Worm (Caenorhabditis elegans) whole organism, L3 larva: ENCODE measurements around the gene clp-1.
"Not testable (repeated sequence)": the region's sequence is repeated elsewhere in the genome, so short reads cannot be mapped to it uniquely, and the experiment has no call there.

ENCODE experiments used
- ZK546.5 ChIP-seq: sonication (generic microtip); optimal IDR thresholded peaks from 2 replicates; lab custom pipeline; 2017; ENCODE audit warnings: missing biosample characterization, missing genetic modification characterization
- ama-1 ChIP-seq: fragments of 150-350 bp; optimal IDR thresholded peaks from 2 replicates; lab custom pipeline; 2018
- ceh-9 ChIP-seq: sonication (generic microtip); optimal IDR thresholded peaks from 2 replicates; lab custom pipeline; 2018; ENCODE audit warnings: missing biosample characterization, missing genetic modification characterization
- daf-12 ChIP-seq: fragments of 150-350 bp; optimal IDR thresholded peaks from 2 replicates; lab custom pipeline; 2014; ENCODE audit warnings: missing biosample characterization, missing genetic modification reagents, missing genetic modification characterization
- egl-27 ChIP-seq: sonication (generic microtip); optimal IDR thresholded peaks from 4 replicates; lab custom pipeline; 2017; ENCODE audit warnings: missing biosample characterization, missing genetic modification reagents, missing genetic modification characterization
- egl-5 ChIP-seq: fragments of 150-350 bp; optimal IDR thresholded peaks from 2 replicates; lab custom pipeline; 2017; ENCODE audit warnings: missing biosample characterization, missing genetic modification reagents, missing genetic modification characterization, inconsistent platforms
- elt-1 ChIP-seq: fragments of 150-350 bp; optimal IDR thresholded peaks from 2 replicates; lab custom pipeline; 2014; ENCODE audit warnings: missing biosample characterization, missing genetic modification characterization
- elt-2 ChIP-seq: sonication (generic microtip); optimal IDR thresholded peaks from 2 replicates; lab custom pipeline; 2016; ENCODE audit warnings: missing genetic modification reagents, mild to moderate bottlenecking, missing genetic modification characterization, missing compliant biosample characterization
- eor-1 ChIP-seq, 2 experiments: fragments of 150-350 bp; optimal IDR thresholded peaks; 2 replicates each; lab custom pipeline; 2014 to 2018; ENCODE audit warnings: missing biosample characterization in 2 of 2, missing genetic modification characterization in 2 of 2
- fkh-2 ChIP-seq: fragments of 150-350 bp; optimal IDR thresholded peaks from 2 replicates; lab custom pipeline; 2014; ENCODE audit warnings: missing biosample characterization, missing genetic modification reagents, missing genetic modification characterization
- hmg-11 ChIP-seq: sonication (generic microtip); optimal IDR thresholded peaks from 2 replicates; lab custom pipeline; 2016; ENCODE audit warnings: missing genetic modification characterization, missing compliant biosample characterization
- jun-1 ChIP-seq: fragments of 150-350 bp; optimal IDR thresholded peaks from 2 replicates; lab custom pipeline; 2014; ENCODE audit warnings: missing biosample characterization, missing genetic modification reagents, missing genetic modification characterization
- lin-15B ChIP-seq: fragments of 150-350 bp; optimal IDR thresholded peaks from 2 replicates; lab custom pipeline; 2014; ENCODE audit warnings: missing biosample characterization, missing genetic modification characterization
- mdl-1 ChIP-seq: fragments of 150-350 bp; optimal IDR thresholded peaks from 2 replicates; lab custom pipeline; 2014; ENCODE audit warnings: missing biosample characterization, missing genetic modification characterization
- nfya-1 ChIP-seq: sonication (generic microtip); optimal IDR thresholded peaks from 2 replicates; lab custom pipeline; 2017; ENCODE audit warnings: missing genetic modification characterization, mild to moderate bottlenecking, missing compliant biosample characterization, antibody characterized with exemption, moderate library complexity; ENCODE audit not compliant: insufficient read depth
- nhr-12 ChIP-seq: fragments of 150-350 bp; optimal IDR thresholded peaks from 2 replicates; lab custom pipeline; 2014; ENCODE audit warnings: missing biosample characterization, missing genetic modification characterization
- nhr-23 ChIP-seq: fragments of 150-350 bp; optimal IDR thresholded peaks from 2 replicates; lab custom pipeline; 2014; ENCODE audit warnings: missing biosample characterization, missing genetic modification reagents, missing genetic modification characterization
- nhr-237 ChIP-seq: fragments of 150-350 bp; optimal IDR thresholded peaks from 2 replicates; lab custom pipeline; 2014; ENCODE audit warnings: missing biosample characterization, missing genetic modification characterization
- nhr-28 ChIP-seq: fragments of 150-350 bp; optimal IDR thresholded peaks from 2 replicates; lab custom pipeline; 2014; ENCODE audit warnings: missing biosample characterization, missing genetic modification characterization
- nhr-67 ChIP-seq: fragments of 150-350 bp; optimal IDR thresholded peaks from 2 replicates; lab custom pipeline; 2014; ENCODE audit warnings: missing biosample characterization, missing genetic modification characterization
- nhr-77 ChIP-seq: fragments of 150-350 bp; optimal IDR thresholded peaks from 2 replicates; lab custom pipeline; 2014; ENCODE audit warnings: missing biosample characterization, missing genetic modification characterization
- pha-4 ChIP-seq: fragments of 150-350 bp; optimal IDR thresholded peaks from 2 replicates; lab custom pipeline; 2014; ENCODE audit warnings: missing biosample characterization, missing genetic modification reagents, missing genetic modification characterization
- pqm-1 ChIP-seq: fragments of 150-350 bp; optimal IDR thresholded peaks from 2 replicates; lab custom pipeline; 2017; ENCODE audit warnings: missing biosample characterization, missing genetic modification characterization, inconsistent platforms
- sea-2 ChIP-seq: fragments of 150-350 bp; sonication (generic microtip); optimal IDR thresholded peaks from 4 replicates; lab custom pipeline; 2014; ENCODE audit warnings: missing biosample characterization, missing genetic modification reagents, missing genetic modification characterization
- skn-1 ChIP-seq: fragments of 150-350 bp; optimal IDR thresholded peaks from 2 replicates; lab custom pipeline; 2014; ENCODE audit warnings: missing biosample characterization, missing genetic modification characterization
- snpc-4 ChIP-seq: fragments of 150-350 bp; optimal IDR thresholded peaks from 2 replicates; lab custom pipeline; 2014; ENCODE audit warnings: missing biosample characterization, missing genetic modification characterization
- tbx-2 ChIP-seq: sonication (generic microtip); optimal IDR thresholded peaks from 2 replicates; lab custom pipeline; 2016; ENCODE audit warnings: mild to moderate bottlenecking, missing genetic modification characterization, missing compliant biosample characterization
- ztf-11 ChIP-seq: fragments of 150-350 bp; optimal IDR thresholded peaks from 2 replicates; lab custom pipeline; 2014; ENCODE audit warnings: missing biosample characterization, missing genetic modification characterization

The clp-1 gene

ce11 chrIII:7952077-7952765 lies 27.5 kb upstream of the clp-1 start, which contains the start of gene C29E4.15 (continued):
- no peak for TF ChIP-seq snpc-4 (tag; lab: Kevin White, UChicago)
- peak; percentile 19 for TF ChIP-seq hmg-11 (tag; lab: Kevin White, UChicago)
- TF ChIP-seq fkh-2, result no peak
- TF ChIP-seq lin-15B (tag; lab: Kevin White, UChicago), result peak; percentile 70
- TF ChIP-seq, all 47 proteins: peak for 5

ce11 chrIII:7953208-7953607 lies 26.6 kb upstream of the clp-1 start, which contains the start of gene let-754:
Gene let-754 (minus strand): TSS chrIII:7953308.
- TF ChIP-seq nhr-12 (tag; lab: Kevin White, UChicago), result no peak
- no peak for TF ChIP-seq ceh-9 (tag; lab: Kevin White, UChicago)

ce11 chrIII:7956965-7957364 lies 22.8 kb upstream of the clp-1 start, which contains the start of gene C29E4.9:
Gene C29E4.9 (minus strand): TSS chrIII:7957065.
- TF ChIP-seq nfya-1 (tag; lab: Kevin White, UChicago) (no peak), nhr-77 (tag; lab: Kevin White, UChicago) (no peak), elt-2 (no peak), ama-1 (lab: Kevin White, UChicago) (no peak), mdl-1 (no peak), eor-1 (tag; optimal IDR thresholded peaks at IDR 0.05; lab: Kevin White, UChicago) (no peak), pha-4 (tag; lab: Kevin White, UChicago) (no peak), skn-1 (tag; lab: Kevin White, UChicago) (no peak), egl-27 (no peak), nhr-28 (tag; lab: Kevin White, UChicago) (no peak), lin-15B (tag; lab: Kevin White, UChicago) (no peak), nhr-237 (no peak), egl-5 (tag; lab: Kevin White, UChicago) (no peak), elt-1 (tag; lab: Kevin White, UChicago) (no peak), daf-12 (tag; lab: Kevin White, UChicago) (no peak), sea-2 (GFP tag; lab: Kevin White, UChicago) (no peak), nhr-67 (tag; lab: Kevin White, UChicago) (no peak), ZK546.5 (tag; lab: Kevin White, UChicago) (no peak)
- TF ChIP-seq, all 47 proteins: peak for 0

ce11 chrIII:7958085-7958484 lies 21.7 kb upstream of the clp-1 start, which contains the start of gene C29E4.11:
Gene C29E4.11 (minus strand): TSS chrIII:7958114.
- TF ChIP-seq elt-1 (tag; lab: Kevin White, UChicago), result no peak
- peak; percentile 30 for TF ChIP-seq nhr-23 (tag; lab: Kevin White, UChicago)
- TF ChIP-seq egl-27, result no peak
- TF ChIP-seq ztf-11 (tag; lab: Kevin White, UChicago), result no peak
- TF ChIP-seq nfya-1 (tag; lab: Kevin White, UChicago), result peak; percentile 32
- peak; percentile 66 for TF ChIP-seq pha-4 (tag; lab: Kevin White, UChicago)
- TF ChIP-seq, all 47 proteins: peak for 3

- TF ChIP-seq mdl-1; pqm-1 (tag; lab: Kevin White, UChicago); tbx-2 (tag; lab: Kevin White, UChicago): not testable (repeated sequence)
- TF ChIP-seq, all 47 proteins: peak for 0; not testable (repeated sequence) for 47
These were observed 20.7 kb upstream of the clp-1 start, which contains the start of gene F54H12.10 for ce11 chrIII:7958922-7959609. Gene F54H12.10 (minus strand): TSS chrIII:7958972.

- TF ChIP-seq eor-1 (tag; optimal IDR thresholded peaks at IDR 0.05; lab: Kevin White, UChicago); skn-1 (tag; lab: Kevin White, UChicago); jun-1 (tag; lab: Kevin White, UChicago): not testable (repeated sequence)
These were observed 17.1 kb upstream of the clp-1 start, which contains the start of gene F54H12.4 for ce11 chrIII:7962641-7963040. Gene F54H12.4 (minus strand): TSS chrIII:7962741.
